Fruit fly (Drosophila melanogaster) whole organism, pupa: Measurements from ENCODE around the gene CG12439.
A peak's percentile ranks its signal among the peaks of the same experiment; 100 is the strongest.

Source experiments
- CG12605 ChIP-seq: fragments of 200-800 bp; sonication (Bioruptor generic); IDR thresholded peaks from 2 replicates; pipeline ENCODE4 v1.3.6; 2022; ENCODE audit warnings: missing biosample characterization, missing genetic modification characterization
- CG13204 ChIP-seq: fragments of 200-800 bp; sonication (Bioruptor generic); optimal IDR thresholded peaks from 2 replicates; lab custom pipeline; 2018; ENCODE audit warnings: missing biosample characterization, mild to moderate bottlenecking, missing genetic modification characterization, moderate library complexity
- EcR ChIP-seq: fragments of 200-800 bp; sonication (Bioruptor generic); optimal IDR thresholded peaks from 3 replicates; lab custom pipeline; 2019; ENCODE audit warnings: missing biosample characterization, missing genetic modification characterization, mild to moderate bottlenecking, moderate library complexity, missing genetic modification reagents
- fd96Ca ChIP-seq: fragments of 200-800 bp; sonication (Bioruptor generic); IDR thresholded peaks from 3 replicates; pipeline ENCODE4 v1.3.6; 2022; ENCODE audit warnings: missing biosample characterization, missing genetic modification characterization

CG12439 gene

DNA sequence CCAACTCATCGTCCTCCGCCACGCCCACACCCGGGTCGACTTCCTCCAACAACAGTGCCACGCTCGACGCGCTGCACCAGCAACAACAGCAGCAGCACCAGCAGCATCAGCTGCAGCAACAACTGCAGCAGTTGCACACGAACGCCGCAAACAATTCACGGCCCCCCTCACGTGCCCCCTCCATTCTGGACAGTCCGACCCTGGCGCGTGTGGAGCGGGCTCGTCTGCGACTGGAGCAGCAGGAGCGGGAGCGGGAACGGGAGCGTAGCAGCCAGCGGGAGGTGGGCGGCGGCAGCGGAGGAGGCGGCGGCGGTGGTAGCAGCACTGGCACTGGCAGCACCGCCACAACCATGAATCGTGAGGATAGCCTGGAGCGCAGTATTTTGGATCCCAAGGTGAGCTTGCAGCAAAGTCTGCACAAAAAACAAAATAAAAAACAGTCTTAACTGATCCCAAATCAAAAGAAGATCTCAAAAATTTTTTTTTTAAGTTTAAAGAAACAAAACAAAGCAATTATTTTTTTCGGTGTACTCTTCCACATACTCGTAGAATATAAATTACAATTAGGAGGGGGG, 50.2 kb downstream of the CG12439 start:
- TF ChIP-seq fd96Ca (GFP tag; lab: Robert Waterston, UW): peak; percentile 57; the same call in 2 of the 3 replicates
- peak; percentile 26 for TF ChIP-seq EcR (GFP tag; lab: Kevin White, UChicago)
- peak; percentile 99 for TF ChIP-seq CG13204 (GFP tag; lab: Kevin White, UChicago)
- no peak for TF ChIP-seq CG12605
